Worm (Caenorhabditis elegans) whole organism, L4 larva: Measurements from ENCODE around the gene F19B10.5.

Experiments used
- ces-1 ChIP-seq: fragments of 150-350 bp; sonication (generic microtip); optimal IDR thresholded peaks from 4 replicates; lab custom pipeline; 2014; ENCODE audit warnings: missing biosample characterization, missing genetic modification reagents, missing genetic modification characterization
- ctbp-1 ChIP-seq: fragments of 200-800 bp; sonication (Bioruptor generic); IDR thresholded peaks from 2 replicates; pipeline ENCODE4 v1.3.6; 2022; ENCODE audit warnings: missing genetic modification reagents, missing genetic modification characterization, missing compliant biosample characterization
- egl-27 ChIP-seq: sonication (generic microtip); optimal IDR thresholded peaks from 3 replicates; lab custom pipeline; 2017; ENCODE audit warnings: missing biosample characterization, missing genetic modification reagents, missing genetic modification characterization
- jun-1 ChIP-seq: fragments of 150-350 bp; optimal IDR thresholded peaks from 2 replicates; lab custom pipeline; 2014; ENCODE audit warnings: missing biosample characterization, missing genetic modification reagents, missing genetic modification characterization
- lin-39 ChIP-seq: fragments of 150-350 bp; optimal IDR thresholded peaks from 2 replicates; lab custom pipeline; 2014; ENCODE audit warnings: missing biosample characterization, missing genetic modification reagents, missing genetic modification characterization
- lsy-2 ChIP-seq, 2 experiments: fragments of 150-350 bp in 1 of 2; sonication (generic microtip) in 1 of 2; optimal IDR thresholded peaks; 2 replicates each; lab custom pipeline; 2014 to 2017; ENCODE audit warnings: missing biosample characterization in 2 of 2, missing genetic modification characterization in 2 of 2
- mxl-2 ChIP-seq: fragments of 200-800 bp; sonication (Bioruptor generic); conservative IDR thresholded peaks from 2 replicates; pipeline ENCODE4 v1.3.6; 2022; ENCODE audit warnings: missing genetic modification reagents, missing genetic modification characterization, missing compliant biosample characterization
- nhr-11 ChIP-seq: fragments of 150-350 bp; optimal IDR thresholded peaks from 2 replicates; lab custom pipeline; 2014; ENCODE audit warnings: missing biosample characterization, missing genetic modification characterization
- nhr-237 ChIP-seq: sonication (generic microtip); optimal IDR thresholded peaks from 2 replicates; lab custom pipeline; 2017; ENCODE audit warnings: missing biosample characterization, missing genetic modification characterization
- nhr-28 ChIP-seq: fragments of 150-350 bp; optimal IDR thresholded peaks from 2 replicates; lab custom pipeline; 2014; ENCODE audit warnings: missing biosample characterization, missing genetic modification characterization
- nhr-77 ChIP-seq: fragments of 150-350 bp; optimal IDR thresholded peaks from 2 replicates; lab custom pipeline; 2014; ENCODE audit warnings: missing biosample characterization, missing genetic modification characterization
- unc-130 ChIP-seq: sonication (generic microtip); optimal IDR thresholded peaks from 2 replicates; lab custom pipeline; 2016; ENCODE audit warnings: missing genetic modification reagents, missing genetic modification characterization, missing compliant biosample characterization

DNA sequence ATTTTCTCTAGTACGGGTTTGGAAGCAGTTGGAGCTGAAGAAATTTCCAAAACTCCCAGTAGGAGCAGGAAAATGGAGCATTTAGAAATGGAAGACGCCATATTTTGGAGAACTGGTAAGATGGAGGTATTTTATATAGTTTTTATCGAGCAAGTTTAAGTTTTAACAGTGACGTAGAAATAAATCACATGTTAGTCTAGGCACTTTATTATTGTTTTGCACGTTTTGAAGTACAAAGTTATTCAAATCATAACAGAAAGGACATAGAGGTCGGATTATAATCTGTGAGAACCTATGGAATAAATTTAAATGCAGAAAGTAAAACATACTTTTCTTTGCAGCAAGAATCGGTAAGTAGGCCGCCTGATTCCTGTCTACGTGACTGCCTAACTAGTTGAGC, 8.3 kb downstream of the F19B10.5 start, which contains the start of gene F19B10.6:
- TF ChIP-seq jun-1: no peak
- TF ChIP-seq nhr-11 (tag; lab: Kevin White, UChicago): no peak
- TF ChIP-seq ctbp-1 (GFP tag; lab: Robert Waterston, UW): no peak
- no peak for TF ChIP-seq ces-1 (GFP tag; lab: Kevin White, UChicago)
- TF ChIP-seq nhr-28 (tag; lab: Kevin White, UChicago): no peak
- TF ChIP-seq mxl-2 (GFP tag; lab: Robert Waterston, UW): no peak
- no peak for TF ChIP-seq lin-39 (tag; lab: Kevin White, UChicago)
- TF ChIP-seq egl-27 (tag; lab: Kevin White, UChicago): no peak
- no peak for TF ChIP-seq lsy-2 (tag; optimal IDR thresholded peaks at IDR 0.05; lab: Kevin White, UChicago)
- no peak for TF ChIP-seq nhr-237 (tag; lab: Kevin White, UChicago)
- no peak for TF ChIP-seq nhr-77 (tag; lab: Kevin White, UChicago)
- TF ChIP-seq unc-130 (GFP tag; lab: Kevin White, UChicago): no peak
